Worm (Caenorhabditis elegans): ENCODE measurements around the gene mig-21.

Gene mig-21

DNA sequence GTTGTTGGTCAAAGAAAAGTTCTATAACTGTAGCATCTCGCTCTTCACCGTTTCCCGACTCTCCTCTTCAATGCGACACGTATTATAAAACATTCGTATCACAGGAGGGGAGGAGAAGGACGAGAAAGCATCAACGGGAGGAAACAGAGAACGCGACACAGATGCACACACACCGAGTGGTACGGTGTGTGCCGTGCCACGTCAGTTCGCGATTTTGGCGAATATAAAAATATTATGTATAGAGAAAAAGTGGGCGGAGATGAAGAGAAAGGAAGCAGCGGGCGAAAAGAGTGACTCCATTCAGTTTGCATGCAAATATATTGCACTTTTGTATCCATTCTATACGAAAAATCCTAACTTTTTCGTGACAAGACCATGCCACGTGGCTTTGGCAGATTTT is 36.5 kb upstream of the mig-21 start:
- TF ChIP-seq nhr-12 (tag; optimal IDR thresholded peaks at IDR 0.05) (no peak), lin-13 (tag; optimal IDR thresholded peaks at IDR 0.05) (no peak), nhr-76 (tag; optimal IDR thresholded peaks at IDR 0.05) (no peak), ham-2 (GFP tag; optimal IDR thresholded peaks at IDR 0.05) (no peak), lin-32 (GFP tag; optimal IDR thresholded peaks at IDR 0.05) (no peak), zip-8 (tag; optimal IDR thresholded peaks at IDR 0.05) (no peak), mab-5 (tag; optimal IDR thresholded peaks at IDR 0.05) (no peak), ztf-11 (tag; optimal IDR thresholded peaks at IDR 0.05) (no peak), ceh-83 (GFP tag; optimal IDR thresholded peaks at IDR 0.05) (no peak), blmp-1 (tag; optimal IDR thresholded peaks at IDR 0.05) (no peak), tbx-8 (GFP tag; optimal IDR thresholded peaks at IDR 0.05) (no peak), lsy-2 (tag; optimal IDR thresholded peaks at IDR 0.05) (no peak), bed-3 (GFP tag; optimal IDR thresholded peaks at IDR 0.05) (no peak)

DNA sequence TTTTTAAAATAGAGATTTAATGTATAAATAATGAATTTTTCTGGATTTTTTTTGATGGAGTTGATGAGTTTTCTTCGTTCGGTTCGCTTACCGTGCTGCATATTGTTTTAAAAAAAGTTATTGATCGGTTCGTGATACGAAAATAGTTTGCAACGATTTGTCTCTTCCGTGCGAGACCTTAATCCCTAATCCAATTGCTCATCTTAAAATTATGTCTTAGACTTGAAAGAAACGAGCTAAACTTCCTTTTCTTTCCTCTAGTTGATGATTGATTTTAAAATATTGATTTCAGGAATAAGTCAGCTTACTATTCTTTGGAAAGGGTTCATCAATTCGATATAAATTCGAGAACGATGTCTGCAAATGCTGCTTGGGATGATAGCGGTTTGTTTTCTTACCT is 30.2 kb upstream of the mig-21 start, which contains the start of gene C28H8.3:
Gene C28H8.3 (plus strand): TSS at position 293 of the 400 bp plus-strand sequence.
- TF ChIP-seq pha-4 (tag; optimal IDR thresholded peaks at IDR 0.05) (no peak), nhr-12 (tag; optimal IDR thresholded peaks at IDR 0.05) (no peak), mls-2 (tag; optimal IDR thresholded peaks at IDR 0.05) (no peak), sem-2 (GFP tag; optimal IDR thresholded peaks at IDR 0.05) (no peak), ceh-43 (GFP tag; optimal IDR thresholded peaks at IDR 0.05) (no peak), unc-62 (GFP tag; optimal IDR thresholded peaks at IDR 0.05) (no peak), lin-32 (GFP tag; optimal IDR thresholded peaks at IDR 0.05) (no peak), lin-13 (tag; optimal IDR thresholded peaks at IDR 0.05) (no peak), elt-1 (tag; optimal IDR thresholded peaks at IDR 0.05; ENCODE audit: borderline replicate concordance, insufficient read depth) (no peak), M03D4.4 (tag; optimal IDR thresholded peaks at IDR 0.05) (no peak), flh-1 (GFP tag; optimal IDR thresholded peaks at IDR 0.05) (no peak), ceh-83 (GFP tag; optimal IDR thresholded peaks at IDR 0.05) (no peak), ces-1 (GFP tag; optimal IDR thresholded peaks at IDR 0.05) (no peak), blmp-1 (tag; optimal IDR thresholded peaks at IDR 0.05) (no peak), tbx-8 (GFP tag; optimal IDR thresholded peaks at IDR 0.05) (no peak), snpc-4 (tag; optimal IDR thresholded peaks at IDR 0.05) (no peak), ceh-39 (tag; optimal IDR thresholded peaks at IDR 0.05) (no peak), zip-8 (tag; optimal IDR thresholded peaks at IDR 0.05) (no peak), hlh-1 (tag; optimal IDR thresholded peaks at IDR 0.05) (no peak)

DNA sequence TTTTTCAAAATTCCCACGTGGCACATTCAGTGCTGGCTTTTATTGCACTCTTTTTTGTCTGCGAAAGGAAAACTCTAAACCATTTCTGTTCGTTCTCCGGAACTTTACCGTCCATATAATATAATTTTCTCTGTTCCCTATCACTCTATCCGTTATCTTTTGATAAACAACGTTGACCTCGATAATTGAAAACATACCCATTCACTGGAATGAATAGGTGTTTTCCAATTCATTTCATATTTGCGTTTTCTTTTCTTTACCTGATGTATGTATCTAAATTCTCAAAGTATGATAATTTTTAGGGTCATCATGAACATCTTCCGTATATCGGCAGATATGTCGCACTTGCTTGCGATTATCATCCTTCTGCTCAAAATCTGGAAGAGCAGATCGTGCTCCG is 28.6 kb upstream of the mig-21 start, which contains the start of gene erd-2.2:
Gene erd-2.2 (plus strand): TSS at position 301 of the 400 bp plus-strand sequence.
- TF ChIP-seq nhr-12 (tag; optimal IDR thresholded peaks at IDR 0.05) (no peak), blmp-1 (tag; optimal IDR thresholded peaks at IDR 0.05) (no peak), unc-39 (tag; optimal IDR thresholded peaks at IDR 0.05) (no peak), zip-8 (tag; optimal IDR thresholded peaks at IDR 0.05) (no peak), M03D4.4 (tag; optimal IDR thresholded peaks at IDR 0.05) (no peak), pha-4 (tag; optimal IDR thresholded peaks at IDR 0.05) (no peak), ceh-39 (tag; optimal IDR thresholded peaks at IDR 0.05) (no peak), cnd-1 (tag; optimal IDR thresholded peaks at IDR 0.05) (no peak), mls-2 (tag; optimal IDR thresholded peaks at IDR 0.05) (no peak), elt-1 (tag; optimal IDR thresholded peaks at IDR 0.05; ENCODE audit: borderline replicate concordance, insufficient read depth) (no peak), mab-5 (tag; optimal IDR thresholded peaks at IDR 0.05) (no peak)

DNA sequence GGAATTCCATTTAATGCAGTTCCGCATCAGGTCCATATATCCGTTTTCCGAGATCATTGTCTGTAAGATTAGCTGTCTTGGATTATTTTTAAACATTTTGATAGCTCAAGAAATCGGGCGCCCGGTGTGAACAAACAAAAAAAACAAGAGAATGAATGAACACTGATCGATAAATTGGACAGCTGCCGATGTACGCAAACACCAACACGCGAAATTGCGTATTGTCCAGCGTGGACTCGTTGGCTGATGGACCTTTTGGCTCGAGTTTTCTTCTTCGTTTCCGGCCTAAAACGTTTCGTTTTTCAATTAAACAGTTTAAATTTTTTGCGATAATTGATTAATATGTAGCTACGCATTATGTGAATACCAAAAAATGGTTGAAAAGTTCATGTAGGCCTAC is 27.9 kb upstream of the mig-21 start, which contains the start of gene dpff-1:
Gene dpff-1 (minus strand): TSS at position 288 of the 400 bp plus-strand sequence.
- TF ChIP-seq ztf-11 (tag; optimal IDR thresholded peaks at IDR 0.05), result no peak
- TF ChIP-seq pha-4 (tag; optimal IDR thresholded peaks at IDR 0.05), result peak; percentile 29
- TF ChIP-seq lsy-2 (tag; optimal IDR thresholded peaks at IDR 0.05), result no peak
- no peak for TF ChIP-seq nhr-237 (tag; optimal IDR thresholded peaks at IDR 0.05)
- TF ChIP-seq sem-2 (GFP tag; optimal IDR thresholded peaks at IDR 0.05), result no peak
- TF ChIP-seq blmp-1 (tag; optimal IDR thresholded peaks at IDR 0.05), result no peak
- TF ChIP-seq lin-13 (tag; optimal IDR thresholded peaks at IDR 0.05), result peak; percentile 27
- TF ChIP-seq elt-3 (tag; optimal IDR thresholded peaks at IDR 0.05), result no peak
- TF ChIP-seq ces-1 (GFP tag; optimal IDR thresholded peaks at IDR 0.05), result no peak
- no peak for TF ChIP-seq unc-120 (tag; optimal IDR thresholded peaks at IDR 0.05; ENCODE audit: poor library complexity, severe bottlenecking)
- TF ChIP-seq zip-8 (tag; optimal IDR thresholded peaks at IDR 0.05), result no peak
- TF ChIP-seq nhr-76 (tag; optimal IDR thresholded peaks at IDR 0.05), result no peak
- peak; percentile 70 for TF ChIP-seq hlh-1 (tag; optimal IDR thresholded peaks at IDR 0.05)
- TF ChIP-seq bed-3 (GFP tag; optimal IDR thresholded peaks at IDR 0.05), result no peak
- TF ChIP-seq snpc-4 (tag; optimal IDR thresholded peaks at IDR 0.05), result no peak
- TF ChIP-seq unc-39 (tag; optimal IDR thresholded peaks at IDR 0.05), result no peak
- no peak for TF ChIP-seq elt-1 (tag; optimal IDR thresholded peaks at IDR 0.05; ENCODE audit: borderline replicate concordance, insufficient read depth)
- no peak for TF ChIP-seq lin-32 (GFP tag; optimal IDR thresholded peaks at IDR 0.05)
- TF ChIP-seq mls-2 (tag; optimal IDR thresholded peaks at IDR 0.05), result no peak
- TF ChIP-seq ham-2 (GFP tag; optimal IDR thresholded peaks at IDR 0.05), result no peak
- no peak for TF ChIP-seq nhr-12 (tag; optimal IDR thresholded peaks at IDR 0.05)
- TF ChIP-seq mab-5 (tag; optimal IDR thresholded peaks at IDR 0.05), result no peak
- TF ChIP-seq drap-1 (GFP tag; optimal IDR thresholded peaks at IDR 0.05), result no peak
- TF ChIP-seq ceh-39 (tag; optimal IDR thresholded peaks at IDR 0.05), result peak; percentile 67
- peak; percentile 50 for TF ChIP-seq ceh-43 (GFP tag; optimal IDR thresholded peaks at IDR 0.05)
- TF ChIP-seq mep-1 (tag; optimal IDR thresholded peaks at IDR 0.05), result peak; percentile 2
- TF ChIP-seq M03D4.4 (tag; optimal IDR thresholded peaks at IDR 0.05), result no peak
- TF ChIP-seq ceh-83 (GFP tag; optimal IDR thresholded peaks at IDR 0.05), result no peak
- no peak for TF ChIP-seq sptf-1 (tag; optimal IDR thresholded peaks at IDR 0.05)
- TF ChIP-seq nhr-2 (tag; optimal IDR thresholded peaks at IDR 0.05), result no peak
- no peak for TF ChIP-seq tbx-8 (GFP tag; optimal IDR thresholded peaks at IDR 0.05)
- no peak for TF ChIP-seq nhr-28 (tag; optimal IDR thresholded peaks at IDR 0.05)
- no peak for TF ChIP-seq flh-1 (GFP tag; optimal IDR thresholded peaks at IDR 0.05)
- TF ChIP-seq cnd-1 (tag; optimal IDR thresholded peaks at IDR 0.05), result peak; percentile 7
- no peak for TF ChIP-seq unc-62 (GFP tag; optimal IDR thresholded peaks at IDR 0.05)
